Fruit fly (Drosophila melanogaster) whole organism, embryonic: ENCODE data around the gene SLC5A11.

Experiments used
- Awh ChIP-seq: fragments of 200-800 bp; sonication (Bioruptor generic); IDR thresholded peaks from 2 replicates; pipeline ENCODE4, ENCODE4 v1.3.6; 2022; ENCODE audit warnings: missing biosample characterization, missing genetic modification characterization
- CG10565 ChIP-seq: fragments of 200-800 bp; sonication (Bioruptor generic); optimal IDR thresholded peaks from 3 replicates; lab custom pipeline; 2016; ENCODE audit warnings: missing biosample characterization, mild to moderate bottlenecking, missing genetic modification characterization
- CG11093 ChIP-seq: fragments of 200-800 bp; sonication (Bioruptor generic); IDR thresholded peaks from 3 replicates; pipeline ENCODE4 v1.3.6; 2022; ENCODE audit warnings: missing biosample characterization, missing genetic modification characterization
- CG12299 ChIP-seq: fragments of 200-800 bp; sonication (Bioruptor generic); optimal IDR thresholded peaks from 2 replicates; lab custom pipeline; 2018; ENCODE audit warnings: missing biosample characterization, mild to moderate bottlenecking, missing genetic modification characterization
- CG14965 ChIP-seq: fragments of 200-800 bp; sonication (Bioruptor generic); optimal IDR thresholded peaks from 2 replicates; lab custom pipeline; 2016; ENCODE audit warnings: missing biosample characterization, missing genetic modification characterization, borderline replicate concordance
- CG15073 ChIP-seq: fragments of 200-800 bp; sonication (Bioruptor generic); optimal IDR thresholded peaks from 2 replicates; lab custom pipeline; 2016; ENCODE audit warnings: missing biosample characterization, missing genetic modification characterization
- CG16815 ChIP-seq: fragments of 200-800 bp; sonication (Bioruptor generic); optimal IDR thresholded peaks from 3 replicates; lab custom pipeline; 2017; ENCODE audit warnings: missing biosample characterization, mild to moderate bottlenecking, missing genetic modification characterization
- CG17612 ChIP-seq: fragments of 200-800 bp; sonication (Bioruptor generic); IDR thresholded peaks from 2 replicates; pipeline ENCODE4 v1.3.6; 2022; ENCODE audit warnings: missing biosample characterization, missing genetic modification characterization
- CG18011 ChIP-seq: fragments of 200-800 bp; sonication (Bioruptor generic); optimal IDR thresholded peaks from 2 replicates; lab custom pipeline; 2017; ENCODE audit warnings: missing biosample characterization, missing genetic modification characterization, mild to moderate bottlenecking, moderate library complexity, missing genotype
- CG2199 ChIP-seq: fragments of 200-800 bp; sonication (Bioruptor generic); IDR thresholded peaks from 3 replicates; pipeline ENCODE4 v1.3.6; 2022; ENCODE audit warnings: missing biosample characterization, missing genetic modification characterization
- CG2202 ChIP-seq: fragments of 200-800 bp; sonication (Bioruptor generic); optimal IDR thresholded peaks from 2 replicates; lab custom pipeline; 2018; ENCODE audit warnings: missing biosample characterization, mild to moderate bottlenecking, missing genetic modification characterization
- CG32532 ChIP-seq: fragments of 200-800 bp; sonication (Bioruptor generic); IDR thresholded peaks from 2 replicates; pipeline ENCODE4 v1.3.6; 2022; ENCODE audit warnings: missing biosample characterization, missing genetic modification characterization
- CG4424 ChIP-seq: fragments of 200-800 bp; sonication (Bioruptor generic); optimal IDR thresholded peaks from 3 replicates; lab custom pipeline; 2016; ENCODE audit warnings: missing biosample characterization, missing genetic modification characterization
- CG4617 ChIP-seq: fragments of 200-800 bp; sonication (Bioruptor generic); optimal IDR thresholded peaks from 3 replicates; lab custom pipeline; 2016; ENCODE audit warnings: missing biosample characterization, missing genetic modification characterization, borderline replicate concordance
- CG7928 ChIP-seq: fragments of 200-800 bp; sonication (Bioruptor generic); optimal IDR thresholded peaks from 2 replicates; lab custom pipeline; 2017; ENCODE audit warnings: missing biosample characterization, mild to moderate bottlenecking, missing genetic modification characterization
- D19A ChIP-seq: fragments of 200-800 bp; optimal IDR thresholded peaks from 3 replicates; lab custom pipeline; 2019; ENCODE audit warnings: missing biosample characterization, mild to moderate bottlenecking, missing genetic modification characterization, moderate library complexity
- Dp ChIP-seq: fragments of 200-800 bp; sonication (Bioruptor generic); optimal IDR thresholded peaks from 2 replicates; lab custom pipeline; 2018; ENCODE audit warnings: missing biosample characterization, mild to moderate bottlenecking, missing genetic modification characterization, moderate library complexity
- GATAe ChIP-seq: fragments of 200-800 bp; sonication (Bioruptor generic); conservative IDR thresholded peaks from 2 replicates; pipeline ENCODE4 v1.3.6; 2022; ENCODE audit warnings: missing biosample characterization, missing genetic modification characterization
- HmgD ChIP-seq: fragments of 200-800 bp; sonication (Bioruptor generic); optimal IDR thresholded peaks from 3 replicates; lab custom pipeline; 2016; ENCODE audit warnings: missing biosample characterization, missing genetic modification characterization
- Jarid2 ChIP-seq: fragments of 200-800 bp; sonication (Bioruptor generic); optimal IDR thresholded peaks from 3 replicates; lab custom pipeline; 2017; ENCODE audit warnings: mild to moderate bottlenecking, missing biosample characterization, missing genetic modification reagents, missing genetic modification characterization
- MESR4 ChIP-seq: fragments of 200-800 bp; sonication (Bioruptor generic); optimal IDR thresholded peaks from 2 replicates; lab custom pipeline; 2018; ENCODE audit warnings: missing biosample characterization, mild to moderate bottlenecking, missing genetic modification characterization, moderate library complexity
- Meics ChIP-seq: fragments of 200-800 bp; sonication (Bioruptor generic); optimal IDR thresholded peaks from 2 replicates; lab custom pipeline; 2017; ENCODE audit warnings: missing biosample characterization, mild to moderate bottlenecking, missing genetic modification characterization
- Poxn ChIP-seq: fragments of 200-800 bp; sonication (Bioruptor generic); IDR thresholded peaks from 2 replicates; pipeline ENCODE4 v1.3.6; 2022; ENCODE audit warnings: missing biosample characterization, missing genetic modification characterization
- Scr ChIP-seq: fragments of 200-800 bp; sonication (Bioruptor generic); IDR thresholded peaks from 2 replicates; pipeline ENCODE4 v1.3.6; 2022; ENCODE audit warnings: missing biosample characterization, missing genetic modification characterization; ENCODE audit not compliant: partially characterized antibody
- Side ChIP-seq: fragments of 200-800 bp; sonication (Bioruptor generic); optimal IDR thresholded peaks from 2 replicates; lab custom pipeline; 2016; ENCODE audit warnings: missing biosample characterization, missing genetic modification characterization
- ase ChIP-seq: fragments of 200-800 bp; sonication (Bioruptor generic); IDR thresholded peaks from 3 replicates; pipeline ENCODE4 v1.3.6; 2022; ENCODE audit warnings: missing biosample characterization, missing genetic modification characterization
- ato ChIP-seq: fragments of 200-800 bp; sonication (Bioruptor generic); IDR thresholded peaks from 2 replicates; pipeline ENCODE4 v1.3.6; 2022; ENCODE audit warnings: missing biosample characterization, missing genetic modification characterization; ENCODE audit not compliant: partially characterized antibody
- bsh ChIP-seq, 2 experiments: fragments of 200-800 bp; sonication (Bioruptor generic); optimal IDR thresholded peaks; 2 replicates each; lab custom pipeline; 2017 to 2018; ENCODE audit warnings: mild to moderate bottlenecking in 2 of 2, missing biosample characterization in 2 of 2, missing genetic modification characterization in 2 of 2, moderate library complexity in 1 of 2
- cg ChIP-seq: fragments of 200-800 bp; sonication (Bioruptor generic); optimal IDR thresholded peaks from 3 replicates; lab custom pipeline; 2019; ENCODE audit warnings: missing biosample characterization, mild to moderate bottlenecking, missing genetic modification characterization, moderate library complexity
- croc ChIP-seq: fragments of 200-800 bp; sonication (Bioruptor generic); conservative IDR thresholded peaks from 3 replicates; pipeline ENCODE4 v1.3.6; 2022; ENCODE audit warnings: missing biosample characterization, missing genetic modification characterization
- ems ChIP-seq: fragments of 200-800 bp; sonication (Bioruptor generic); optimal IDR thresholded peaks from 3 replicates; lab custom pipeline; 2016; ENCODE audit warnings: missing biosample characterization, missing genetic modification characterization
- fd3F ChIP-seq: fragments of 200-800 bp; sonication (Bioruptor generic); optimal IDR thresholded peaks from 2 replicates; lab custom pipeline; 2018; ENCODE audit warnings: missing biosample characterization, mild to moderate bottlenecking, missing genetic modification characterization, moderate library complexity
- fd64A ChIP-seq: fragments of 200-800 bp; sonication (Bioruptor generic); optimal IDR thresholded peaks from 3 replicates; lab custom pipeline; 2018; ENCODE audit warnings: missing biosample characterization, mild to moderate bottlenecking, missing genetic modification characterization
- gro ChIP-seq: fragments of 200-800 bp; sonication (Bioruptor generic); optimal IDR thresholded peaks from 2 replicates; lab custom pipeline; 2016; ENCODE audit warnings: missing biosample characterization, missing genetic modification characterization
- gsb-n ChIP-seq: fragments of 200-800 bp; sonication (Bioruptor generic); optimal IDR thresholded peaks from 3 replicates; lab custom pipeline; 2018; ENCODE audit warnings: missing biosample characterization, mild to moderate bottlenecking, missing genetic modification characterization
- gt ChIP-seq: fragments of 200-800 bp; sonication (Bioruptor generic); IDR thresholded peaks from 2 replicates; pipeline ENCODE4 v1.3.6; 2022; ENCODE audit warnings: missing biosample characterization, missing genetic modification characterization
- jigr1 ChIP-seq: fragments of 200-800 bp; sonication (Bioruptor generic); IDR thresholded peaks from 3 replicates; pipeline ENCODE4 v1.3.6; 2022; ENCODE audit warnings: missing biosample characterization, missing genetic modification characterization
- ken ChIP-seq: fragments of 200-800 bp; sonication (Bioruptor generic); IDR thresholded peaks from 3 replicates; pipeline ENCODE4 v1.3.6; 2022; ENCODE audit warnings: missing biosample characterization, missing genetic modification characterization
- klu ChIP-seq: fragments of 200-800 bp; sonication (Bioruptor generic); IDR thresholded peaks from 2 replicates; pipeline ENCODE4 v1.3.6; 2022; ENCODE audit warnings: missing biosample characterization, missing genetic modification characterization
- lilli ChIP-seq: fragments of 200-800 bp; sonication (Bioruptor generic); optimal IDR thresholded peaks from 3 replicates; lab custom pipeline; 2016; ENCODE audit warnings: missing biosample characterization, missing genetic modification characterization
- lola ChIP-seq, 3 experiments: fragments of >200 bp in 2 of 3; fragments of 200-800 bp in 1 of 3; sonication (Bioruptor generic) in 1 of 3; optimal IDR thresholded peaks; 2 replicates each; lab custom pipeline; 2017 to 2019; ENCODE audit warnings: missing biosample characterization in 3 of 3, missing genetic modification characterization in 3 of 3, mild to moderate bottlenecking in 1 of 3, moderate library complexity in 1 of 3
- pum ChIP-seq: fragments of 200-800 bp; sonication (Bioruptor generic); optimal IDR thresholded peaks from 2 replicates; lab custom pipeline; 2016; ENCODE audit warnings: missing biosample characterization, missing genetic modification characterization
- pzg ChIP-seq: fragments of 200-800 bp; sonication (Bioruptor generic); optimal IDR thresholded peaks from 3 replicates; lab custom pipeline; 2018; ENCODE audit warnings: missing biosample characterization, mild to moderate bottlenecking, missing genetic modification characterization, moderate library complexity
- sc ChIP-seq, 3 experiments: fragments of >200 bp in 2 of 3; fragments of 200-800 bp in 1 of 3; sonication (Bioruptor generic) in 1 of 3; optimal IDR thresholded peaks; 2 replicates in 2 of 3; 3 replicates in 1 of 3; lab custom pipeline; 2017; ENCODE audit warnings: mild to moderate bottlenecking in 1 of 3, missing biosample characterization in 1 of 3, missing genetic modification characterization in 1 of 3, missing genetic modification reagents in 1 of 3
- sd ChIP-seq: fragments of 200-800 bp; sonication (Bioruptor generic); optimal IDR thresholded peaks from 3 replicates; lab custom pipeline; 2018; ENCODE audit warnings: missing biosample characterization, mild to moderate bottlenecking, missing genetic modification characterization, moderate library complexity
- shn ChIP-seq: fragments of 200-800 bp; sonication (Bioruptor generic); optimal IDR thresholded peaks from 3 replicates; lab custom pipeline; 2016; ENCODE audit warnings: missing biosample characterization, missing genetic modification characterization
- trh ChIP-seq: fragments of 200-800 bp; sonication (Bioruptor generic); optimal IDR thresholded peaks from 2 replicates; lab custom pipeline; 2016; ENCODE audit warnings: missing biosample characterization, missing genetic modification characterization
- vnd ChIP-seq: fragments of 200-800 bp; sonication (Bioruptor generic); IDR thresholded peaks from 3 replicates; pipeline ENCODE4 v1.3.6; 2022; ENCODE audit warnings: missing biosample characterization, missing genetic modification characterization; ENCODE audit not compliant: partially characterized antibody
- zen2 ChIP-seq: fragments of 200-800 bp; sonication (Bioruptor generic); IDR thresholded peaks from 3 replicates; pipeline ENCODE4 v1.3.6; 2022; ENCODE audit warnings: missing biosample characterization, missing genetic modification characterization; ENCODE audit not compliant: partially characterized antibody

The SLC5A11 gene

DNA sequence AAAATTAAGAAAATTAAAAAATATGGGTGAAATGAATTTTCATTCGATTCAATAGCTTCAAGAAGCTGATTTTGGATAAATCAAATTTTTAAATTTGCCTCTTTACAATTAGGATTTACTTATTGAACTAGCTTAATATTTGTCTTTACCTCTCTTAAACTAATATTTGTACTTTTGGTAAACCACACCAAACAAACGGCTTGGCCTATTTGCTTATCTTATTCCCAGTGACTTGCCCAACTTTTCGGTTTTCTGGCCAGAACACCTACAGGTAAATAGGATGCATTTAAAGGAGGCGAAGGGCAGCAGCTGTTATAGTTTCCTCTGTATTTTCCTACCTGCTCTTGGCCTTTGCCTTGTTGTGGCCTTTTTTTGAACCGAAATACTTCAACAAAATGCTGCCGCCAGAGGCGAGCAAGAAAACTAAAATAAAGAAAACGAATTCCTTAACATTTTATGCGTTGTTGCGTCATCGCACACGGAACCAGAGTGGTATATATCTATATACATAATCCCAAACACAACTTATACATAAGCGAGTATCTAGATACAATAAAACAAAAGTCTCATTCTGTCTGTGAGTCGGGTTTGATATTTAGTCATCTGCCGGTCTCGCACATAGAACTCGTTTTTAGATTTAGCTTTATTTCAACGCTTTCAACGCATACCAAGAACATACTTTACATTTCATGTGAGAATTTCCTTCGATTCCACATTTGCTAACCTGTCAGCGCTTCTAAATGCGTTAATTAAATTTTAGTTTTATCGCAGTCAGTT lies 38.9 kb downstream of the SLC5A11 start (continued):
- peak; percentile 92 for TF ChIP-seq sd
- TF ChIP-seq CG7928 (GFP tag; lab: Kevin White, UChicago), result no peak
- no peak for TF ChIP-seq CG10565 (GFP tag; lab: Kevin White, UChicago)
- no peak for TF ChIP-seq Scr (GFP tag; lab: Robert Waterston, UW)
- TF ChIP-seq CG11093 (GFP tag; lab: Robert Waterston, UW), result no peak
- TF ChIP-seq gsb-n, result peak; percentile 10
- no peak for TF ChIP-seq cg (GFP tag; lab: Kevin White, UChicago)
- TF ChIP-seq lilli, result no peak
- no peak for TF ChIP-seq ken (GFP tag; lab: Robert Waterston, UW)
- peak; percentile 12 for TF ChIP-seq CG2202 (tag; lab: Kevin White, UChicago)
- no peak for TF ChIP-seq Dp (GFP tag; lab: Kevin White, UChicago)
- no peak for TF ChIP-seq CG4424 (GFP tag; lab: Kevin White, UChicago)
- no peak for TF ChIP-seq CG12299 (tag; lab: Kevin White, UChicago)
- no peak for TF ChIP-seq CG18011 (GFP tag; lab: Kevin White, UChicago)
- no peak for TF ChIP-seq vnd
- TF ChIP-seq CG17612, result no peak
- no peak for TF ChIP-seq pum (GFP tag; lab: Kevin White, UChicago)
- TF ChIP-seq CG14965 (GFP tag; lab: Kevin White, UChicago), result no peak
- TF ChIP-seq fd3F (GFP tag; lab: Kevin White, UChicago), result no peak
- no peak for TF ChIP-seq MESR4 (GFP tag; lab: Kevin White, UChicago)
- no peak for TF ChIP-seq croc (GFP tag; lab: Robert Waterston, UW)
- no peak for TF ChIP-seq zen2 (GFP tag; lab: Robert Waterston, UW)
- no peak for TF ChIP-seq ato (GFP tag; lab: Robert Waterston, UW)
- no peak for TF ChIP-seq Poxn (GFP tag; lab: Robert Waterston, UW)
- peak; percentile 49; the same call in 1 of the 3 replicates for TF ChIP-seq CG2199 (GFP tag; lab: Robert Waterston, UW)
- TF ChIP-seq ase (GFP tag; lab: Robert Waterston, UW), result no peak
- no peak for TF ChIP-seq HmgD (GFP tag; lab: Kevin White, UChicago)
- TF ChIP-seq Meics (GFP tag; lab: Kevin White, UChicago), result no peak
- no peak for TF ChIP-seq GATAe (GFP tag; lab: Robert Waterston, UW)
- no peak for TF ChIP-seq pzg (GFP tag; lab: Kevin White, UChicago)
- TF ChIP-seq ems, result no peak
- TF ChIP-seq fd64A, result no peak
- no peak for TF ChIP-seq CG15073
- TF ChIP-seq Jarid2 (GFP tag; lab: Kevin White, UChicago), result no peak
- no peak for TF ChIP-seq klu (GFP tag; lab: Robert Waterston, UW)
- peak in 1 of 3 experiments; percentile 22 for TF ChIP-seq lola (GFP tag; optimal IDR thresholded peaks at IDR 0.05; lab: Kevin White, UChicago)
- TF ChIP-seq CG16815 (GFP tag; lab: Kevin White, UChicago), result no peak
- peak; percentile 18 for TF ChIP-seq D19A
- no peak for TF ChIP-seq shn (GFP tag; lab: Kevin White, UChicago)
- no peak for TF ChIP-seq gro
- no peak for TF ChIP-seq Awh
- no peak for TF ChIP-seq CG32532
- TF ChIP-seq sc (optimal IDR thresholded peaks at IDR 0.05; lab: Kevin White, UChicago), result no peak
- TF ChIP-seq sc (GFP tag; optimal IDR thresholded peaks at IDR 0.05; lab: Kevin White, UChicago), result no peak
- TF ChIP-seq trh (GFP tag; lab: Kevin White, UChicago), result no peak
- peak; percentile 17 for TF ChIP-seq Side (GFP tag; lab: Kevin White, UChicago)
- TF ChIP-seq jigr1, result no peak
- TF ChIP-seq CG4617 (GFP tag; lab: Kevin White, UChicago), result no peak
- TF ChIP-seq bsh (GFP tag; optimal IDR thresholded peaks at IDR 0.05; lab: Kevin White, UChicago), result peak in 1 of 2 experiments; percentile 27
- TF ChIP-seq gt (GFP tag; lab: Robert Waterston, UW), result no peak
